Worm (Caenorhabditis elegans): ENCODE data around the gene nipa-1.

Gene nipa-1

DNA sequence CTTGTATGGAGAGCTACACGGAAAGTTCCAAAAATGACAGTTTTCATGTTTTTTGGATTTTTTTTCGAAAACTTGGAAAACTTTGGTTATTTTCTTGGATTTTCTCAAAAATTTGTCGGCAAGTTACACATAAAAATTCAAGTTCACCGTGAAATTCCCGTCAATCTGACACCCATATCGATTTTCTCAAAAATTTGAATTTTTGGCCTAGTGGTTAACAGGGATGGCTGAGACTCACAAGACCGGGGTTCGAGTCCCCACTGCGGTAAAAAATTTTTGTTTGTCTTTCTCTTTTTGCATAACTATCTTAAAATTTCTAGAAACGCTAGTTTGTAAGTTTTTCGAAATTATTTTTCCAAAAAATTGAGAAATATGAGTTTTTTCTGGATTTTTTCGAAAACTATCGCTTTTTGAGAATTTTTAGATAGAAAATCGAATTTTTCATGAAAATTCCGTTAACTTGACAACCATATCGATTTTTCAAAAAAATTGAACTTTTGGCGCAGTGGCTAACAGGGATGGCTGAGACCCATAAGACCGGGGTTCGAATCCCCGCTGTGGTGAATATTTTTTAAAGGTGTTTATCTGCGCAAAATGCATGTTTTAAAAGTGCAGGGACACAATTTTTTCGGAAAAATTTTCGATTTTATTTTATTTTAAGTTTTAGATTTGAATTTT, 26.2 kb downstream of the nipa-1 start:
- peak; percentile 44 for TF ChIP-seq B0261.1 (tag; optimal IDR thresholded peaks at IDR 0.05)
- no peak for TF ChIP-seq bed-2 (GFP tag; IDR thresholded peaks at IDR 0.05)
- TF ChIP-seq ztf-28 (GFP tag; IDR thresholded peaks at IDR 0.05), result no peak
- TF ChIP-seq rpc-1 (optimal IDR thresholded peaks at IDR 0.05), result peak; percentile 30
- peak; percentile 51 for TF ChIP-seq rpc-1 (tag; optimal IDR thresholded peaks at IDR 0.05)
- peak; percentile 66 for TF ChIP-seq him-1 (tag; optimal IDR thresholded peaks at IDR 0.05)
- no peak for TF ChIP-seq ztf-6 (GFP tag; IDR thresholded peaks at IDR 0.05)
- TF ChIP-seq nfyb-1 (GFP tag; IDR thresholded peaks at IDR 0.05), result no peak
- TF ChIP-seq chd-7 (tag; optimal IDR thresholded peaks at IDR 0.05), result no peak
- no peak for TF ChIP-seq tbx-9 (tag; optimal IDR thresholded peaks at IDR 0.05; ENCODE audit: borderline replicate concordance)
- TF ChIP-seq tbp1 (GFP tag; optimal IDR thresholded peaks at IDR 0.05), result peak; percentile 72
- 0 out of 2 replicates have a peak, but pooled peaks have one; percentile 9 for TF ChIP-seq F33H1.4 (GFP tag; IDR thresholded peaks at IDR 0.05)

- no peak for TF ChIP-seq lsl-1 (GFP tag; optimal IDR thresholded peaks at IDR 0.05)
- TF ChIP-seq B0336.3 (GFP tag; IDR thresholded peaks at IDR 0.05), result no peak
- no peak for TF ChIP-seq mxl-1 (tag; optimal IDR thresholded peaks at IDR 0.05)
- TF ChIP-seq F49E8.2 (tag; optimal IDR thresholded peaks at IDR 0.05; ENCODE audit: insufficient read depth), result no peak
- no peak for TF ChIP-seq lir-1 (GFP tag; conservative IDR thresholded peaks at IDR 0.05)
- no peak for TF ChIP-seq ceh-40 (GFP tag; IDR thresholded peaks at IDR 0.05)
- no peak for TF ChIP-seq F55B11.4 (tag; optimal IDR thresholded peaks at IDR 0.05; ENCODE audit: borderline replicate concordance, insufficient read depth)
- TF ChIP-seq rec-8 (tag; optimal IDR thresholded peaks at IDR 0.05), result no peak
- no peak for TF ChIP-seq egl-44 (GFP tag; IDR thresholded peaks at IDR 0.05)
These were observed 26.8 kb downstream of the nipa-1 start for ce11 chrIII:3100124-3100523.

- TF ChIP-seq ekl-4 (GFP tag; IDR thresholded peaks at IDR 0.05) (no peak), D2030.7 (GFP tag; IDR thresholded peaks at IDR 0.05) (0 out of 2 replicates have a peak, but pooled peaks have one; percentile 17), lsy-27 (tag; optimal IDR thresholded peaks at IDR 0.05; ENCODE audit: borderline replicate concordance, insufficient read depth) (no peak), aptf-2 (GFP tag; conservative IDR thresholded peaks at IDR 0.05) (no peak), tbp1 (GFP tag; optimal IDR thresholded peaks at IDR 0.05) (peak; percentile 77), K11D2.4 (GFP tag; IDR thresholded peaks at IDR 0.05) (no peak), rpc-1 (optimal IDR thresholded peaks at IDR 0.05) (peak; percentile 35), rpc-1 (tag; optimal IDR thresholded peaks at IDR 0.05) (peak; percentile 68), pbrm-1 (GFP tag; IDR thresholded peaks at IDR 0.05) (no peak), B0261.1 (tag; optimal IDR thresholded peaks at IDR 0.05) (peak; percentile 53)
These were observed 27.5 kb downstream of the nipa-1 start for ce11 chrIII:3099407-3099806.

DNA sequence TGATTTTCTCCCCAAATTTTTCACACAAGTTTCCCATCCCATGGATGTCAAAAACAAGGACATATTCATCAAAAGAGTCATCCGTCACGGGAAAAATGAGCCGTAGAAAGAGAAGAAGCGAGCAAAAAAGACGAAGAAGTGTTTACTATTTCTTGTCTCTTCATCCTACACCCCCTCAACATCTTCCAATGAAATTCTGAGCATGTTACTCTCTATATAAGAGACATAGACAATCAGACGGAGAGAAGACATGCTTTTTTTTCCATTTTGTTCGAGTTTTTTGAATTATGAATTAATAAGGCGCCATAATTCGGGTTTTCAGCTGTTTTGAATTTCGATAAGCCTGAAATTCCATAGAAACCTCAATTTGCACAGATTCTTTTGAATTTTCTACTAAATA, 30.8 kb downstream of the nipa-1 start:
- TF ChIP-seq hmg-1.2 (GFP tag; IDR thresholded peaks at IDR 0.05) (peak; percentile 7; the same call in 1 of the 2 replicates), sdz-38 (tag; optimal IDR thresholded peaks at IDR 0.05) (no peak), nfya-2 (GFP tag; IDR thresholded peaks at IDR 0.05) (no peak)

DNA sequence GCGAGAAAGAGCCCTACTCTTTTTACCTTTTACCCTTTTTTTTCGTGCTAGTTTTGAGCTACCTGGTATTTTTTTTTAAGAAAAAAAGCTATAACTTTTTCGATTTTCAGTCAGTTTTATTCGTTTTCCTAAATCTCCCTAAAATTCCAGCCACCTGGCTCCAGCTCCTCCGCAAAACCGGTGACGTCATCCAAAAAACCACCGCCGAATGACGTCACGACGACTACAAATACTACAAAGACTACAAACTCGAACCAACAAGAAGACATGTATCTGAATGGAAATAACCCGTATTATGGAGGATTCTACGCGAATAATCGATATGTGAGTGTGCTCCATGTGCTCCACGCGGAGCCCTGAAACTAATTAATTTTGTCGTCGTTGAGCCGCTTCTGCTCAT, 32.2 kb downstream of the nipa-1 start:
- no peak for TF ChIP-seq lin-26 (GFP tag; IDR thresholded peaks at IDR 0.05)
- TF ChIP-seq nhr-90 (tag; optimal IDR thresholded peaks at IDR 0.05), result no peak
- no peak for TF ChIP-seq F23B12.7 (tag; optimal IDR thresholded peaks at IDR 0.05; ENCODE audit: insufficient read depth)
- TF ChIP-seq C17E4.6 (GFP tag; IDR thresholded peaks at IDR 0.05), result no peak
- TF ChIP-seq F22D6.2 (tag; optimal IDR thresholded peaks at IDR 0.05), result no peak
- TF ChIP-seq athp-1 (tag; optimal IDR thresholded peaks at IDR 0.05), result no peak
- TF ChIP-seq ceh-79 (tag; optimal IDR thresholded peaks at IDR 0.05), result no peak
- TF ChIP-seq nfya-1 (tag; optimal IDR thresholded peaks at IDR 0.05; ENCODE audit: borderline replicate concordance, insufficient read depth), result no peak
